Worm (Caenorhabditis elegans) whole organism, young adult: ENCODE measurements around the gene EEED8.3.
A peak's percentile ranks its signal among the peaks of the same experiment; 100 is the strongest.

Experiments used
- C06A6.2 ChIP-seq: fragments of 200-800 bp; sonication (Bioruptor generic); conservative IDR thresholded peaks from 2 replicates; pipeline ENCODE4 v1.3.6; 2022; ENCODE audit warnings: missing genetic modification characterization, missing compliant biosample characterization
- F49E8.2 ChIP-seq: sonication (generic microtip); optimal IDR thresholded peaks from 3 replicates; lab custom pipeline; 2017; ENCODE audit warnings: missing genetic modification characterization, mild to moderate bottlenecking, missing compliant biosample characterization, antibody characterized with exemption, moderate library complexity; ENCODE audit not compliant: insufficient read depth
- F55B11.4 ChIP-seq: sonication (generic microtip); optimal IDR thresholded peaks from 2 replicates; lab custom pipeline; 2016; ENCODE audit warnings: missing compliant biosample characterization, missing genetic modification characterization, borderline replicate concordance; ENCODE audit not compliant: insufficient read depth
- F57C9.4 ChIP-seq: sonication (generic microtip); optimal IDR thresholded peaks from 2 replicates; lab custom pipeline; 2017; ENCODE audit warnings: mild to moderate bottlenecking, missing genetic modification characterization, missing compliant biosample characterization
- Y53F4B.3 ChIP-seq: fragments of 200-800 bp; sonication (Bioruptor generic); IDR thresholded peaks from 2 replicates; pipeline ENCODE4 v1.3.6; 2022; ENCODE audit warnings: missing genetic modification reagents, missing genetic modification characterization, missing compliant biosample characterization
- Y53G8AR.9 ChIP-seq: fragments of 200-800 bp; sonication (Bioruptor generic); conservative IDR thresholded peaks from 2 replicates; pipeline ENCODE4 v1.3.6; 2022; ENCODE audit warnings: missing genetic modification reagents, missing genetic modification characterization, missing compliant biosample characterization
- Y56A3A.18 ChIP-seq: fragments of 200-800 bp; sonication (Bioruptor generic); IDR thresholded peaks from 2 replicates; pipeline ENCODE4 v1.3.6; 2022; ENCODE audit warnings: missing genetic modification reagents, missing genetic modification characterization, missing compliant biosample characterization
- Y79H2A.3 ChIP-seq: fragments of 200-800 bp; sonication (Bioruptor generic); conservative IDR thresholded peaks from 2 replicates; pipeline ENCODE4 v1.3.6; 2022; ENCODE audit warnings: missing genetic modification reagents, missing genetic modification characterization, missing compliant biosample characterization
- Y95B8A.8 ChIP-seq: fragments of 200-800 bp; sonication (Bioruptor generic); IDR thresholded peaks from 2 replicates; pipeline ENCODE4 v1.3.6; 2022; ENCODE audit warnings: missing genetic modification reagents, missing genetic modification characterization, missing compliant biosample characterization
- bed-1 ChIP-seq: fragments of 200-800 bp; sonication (Bioruptor generic); IDR thresholded peaks from 2 replicates; pipeline ENCODE4 v1.3.6; 2022; ENCODE audit warnings: missing genetic modification reagents, missing genetic modification characterization, missing compliant biosample characterization
- cebp-2 ChIP-seq: fragments of 200-800 bp; sonication (Bioruptor generic); IDR thresholded peaks from 2 replicates; pipeline ENCODE4 v1.3.6; 2022; ENCODE audit warnings: missing genetic modification characterization, missing compliant biosample characterization
- ceh-27 ChIP-seq: fragments of 200-800 bp; sonication (Bioruptor generic); optimal IDR thresholded peaks from 2 replicates; lab custom pipeline; 2018; ENCODE audit warnings: mild to moderate bottlenecking, missing genetic modification characterization, moderate library complexity, missing compliant biosample characterization
- ceh-40 ChIP-seq: fragments of 200-800 bp; sonication (Bioruptor generic); IDR thresholded peaks from 2 replicates; pipeline ENCODE4 v1.3.6; 2022; ENCODE audit warnings: missing genetic modification characterization, missing compliant biosample characterization
- ceh-79 ChIP-seq: sonication (generic microtip); optimal IDR thresholded peaks from 2 replicates; lab custom pipeline; 2017; ENCODE audit warnings: mild to moderate bottlenecking, missing genetic modification characterization, missing compliant biosample characterization
- ceh-91 ChIP-seq: fragments of 200-800 bp; sonication (Bioruptor generic); IDR thresholded peaks from 2 replicates; pipeline ENCODE4 v1.3.6; 2022; ENCODE audit warnings: missing genetic modification reagents, missing genetic modification characterization, missing compliant biosample characterization
- dpl-1 ChIP-seq: fragments of 150-350 bp; optimal IDR thresholded peaks from 2 replicates; lab custom pipeline; 2014; ENCODE audit warnings: missing biosample characterization, missing genetic modification reagents, missing genetic modification characterization
- egl-44 ChIP-seq: fragments of 200-800 bp; sonication (Bioruptor generic); IDR thresholded peaks from 2 replicates; pipeline ENCODE4 v1.3.6; 2022; ENCODE audit warnings: missing genetic modification reagents, missing genetic modification characterization, missing compliant biosample characterization
- him-1 ChIP-seq: sonication (generic microtip); optimal IDR thresholded peaks from 2 replicates; lab custom pipeline; 2016; ENCODE audit warnings: missing genotype, missing genetic modification reagents, missing genetic modification characterization, missing compliant biosample characterization
- hlh-26 ChIP-seq: fragments of 200-800 bp; sonication (Bioruptor generic); conservative IDR thresholded peaks from 2 replicates; pipeline ENCODE4 v1.3.6; 2022; ENCODE audit warnings: missing genetic modification reagents, missing genetic modification characterization, missing compliant biosample characterization
- hmg-20 ChIP-seq: fragments of 200-800 bp; sonication (Bioruptor generic); IDR thresholded peaks from 2 replicates; pipeline ENCODE4 v1.3.6; 2022; ENCODE audit warnings: missing genetic modification reagents, missing genetic modification characterization, missing compliant biosample characterization
- hsf-1 ChIP-seq: fragments of 200-800 bp; sonication (Bioruptor generic); IDR thresholded peaks from 2 replicates; pipeline ENCODE4 v1.3.6; 2022; ENCODE audit warnings: missing genetic modification reagents, missing genetic modification characterization, missing compliant biosample characterization
- let-607 ChIP-seq, 2 experiments: fragments of 200-800 bp in 1 of 2; sonication (Bioruptor generic) in 1 of 2; sonication (generic microtip) in 1 of 2; optimal IDR thresholded peaks; 2 replicates each; lab custom pipeline; 2016 to 2018; ENCODE audit warnings: mild to moderate bottlenecking in 2 of 2, missing compliant biosample characterization in 2 of 2, missing genetic modification characterization in 2 of 2, moderate library complexity in 2 of 2, missing genotype in 1 of 2
- lin-35 ChIP-seq, 3 experiments: fragments of 150-350 bp in 2 of 3; sonication (generic microtip) in 1 of 3; optimal IDR thresholded peaks; 2 replicates each; lab custom pipeline; 2014 to 2018; ENCODE audit warnings: missing biosample characterization in 3 of 3, missing genetic modification characterization in 3 of 3, missing genetic modification reagents in 3 of 3
- lsl-1 ChIP-seq: fragments of 200-800 bp; sonication (Bioruptor generic); optimal IDR thresholded peaks from 2 replicates; lab custom pipeline; 2018; ENCODE audit warnings: mild to moderate bottlenecking, missing genetic modification characterization, moderate library complexity, missing compliant biosample characterization
- madf-6 ChIP-seq: fragments of 200-800 bp; sonication (Bioruptor generic); IDR thresholded peaks from 2 replicates; pipeline ENCODE4 v1.3.6; 2022; ENCODE audit warnings: missing genetic modification reagents, missing genetic modification characterization, missing compliant biosample characterization
- madf-8 ChIP-seq: fragments of 200-800 bp; sonication (Bioruptor generic); conservative IDR thresholded peaks from 2 replicates; pipeline ENCODE4 v1.3.6; 2022; ENCODE audit warnings: missing genetic modification reagents, missing genetic modification characterization, missing compliant biosample characterization
- mcd-1 ChIP-seq: fragments of 200-800 bp; sonication (Bioruptor generic); IDR thresholded peaks from 2 replicates; pipeline ENCODE4 v1.3.6; 2022; ENCODE audit warnings: missing genetic modification reagents, missing genetic modification characterization, missing compliant biosample characterization
- mel-28 ChIP-seq: sonication (generic microtip); optimal IDR thresholded peaks from 2 replicates; lab custom pipeline; 2016; ENCODE audit warnings: borderline replicate concordance, mild to moderate bottlenecking, missing genetic modification characterization, missing compliant biosample characterization
- nfya-1 ChIP-seq: sonication (generic microtip); optimal IDR thresholded peaks from 2 replicates; lab custom pipeline; 2017; ENCODE audit warnings: antibody characterized with exemption, missing compliant biosample characterization, missing genetic modification characterization, borderline replicate concordance; ENCODE audit not compliant: insufficient read depth
- nfya-2 ChIP-seq: fragments of 200-800 bp; sonication (Bioruptor generic); IDR thresholded peaks from 2 replicates; pipeline ENCODE4 v1.3.6; 2022; ENCODE audit warnings: missing genetic modification reagents, missing genetic modification characterization, missing compliant biosample characterization
- nhr-90 ChIP-seq: sonication (generic microtip); optimal IDR thresholded peaks from 2 replicates; lab custom pipeline; 2016; ENCODE audit warnings: missing genotype, mild to moderate bottlenecking, missing genetic modification characterization, missing compliant biosample characterization
- pha-4 ChIP-seq: fragments of 150-350 bp; sonication (generic microtip); optimal IDR thresholded peaks from 2 replicates; lab custom pipeline; 2014; ENCODE audit warnings: missing biosample characterization, missing genetic modification reagents, missing genetic modification characterization
- repo-1 ChIP-seq: sonication (generic microtip); optimal IDR thresholded peaks from 2 replicates; lab custom pipeline; 2017; ENCODE audit warnings: mild to moderate bottlenecking, missing genetic modification characterization, missing compliant biosample characterization
- snpc-1.1 ChIP-seq: sonication (generic microtip); optimal IDR thresholded peaks from 2 replicates; lab custom pipeline; 2017; ENCODE audit warnings: missing genetic modification characterization, mild to moderate bottlenecking, missing compliant biosample characterization, antibody characterized with exemption, moderate library complexity, missing genotype, missing genetic modification reagents; ENCODE audit not compliant: insufficient read depth
- snpc-3.4 ChIP-seq: sonication (generic microtip); optimal IDR thresholded peaks from 2 replicates; lab custom pipeline; 2017; ENCODE audit warnings: missing genetic modification characterization, mild to moderate bottlenecking, missing compliant biosample characterization, antibody characterized with exemption, moderate library complexity, missing genotype, missing genetic modification reagents
- somi-1 ChIP-seq: fragments of 200-800 bp; sonication (Bioruptor generic); optimal IDR thresholded peaks from 2 replicates; lab custom pipeline; 2018; ENCODE audit warnings: mild to moderate bottlenecking, missing genetic modification characterization, missing compliant biosample characterization
- tbx-9 ChIP-seq: sonication (generic microtip); optimal IDR thresholded peaks from 2 replicates; lab custom pipeline; 2016; ENCODE audit warnings: borderline replicate concordance, missing genetic modification characterization, inconsistent platforms, missing compliant biosample characterization
- zim-3 ChIP-seq: sonication (generic microtip); optimal IDR thresholded peaks from 2 replicates; lab custom pipeline; 2017; ENCODE audit warnings: mild to moderate bottlenecking, missing genetic modification characterization, moderate library complexity, missing compliant biosample characterization
- ztf-25 ChIP-seq: fragments of 200-800 bp; sonication (Bioruptor generic); IDR thresholded peaks from 2 replicates; pipeline ENCODE4 v1.3.6; 2022; ENCODE audit warnings: missing genetic modification reagents, missing genetic modification characterization, missing compliant biosample characterization
- ztf-26 ChIP-seq: sonication (generic microtip); optimal IDR thresholded peaks from 2 replicates; lab custom pipeline; 2017; ENCODE audit warnings: missing genetic modification characterization, missing compliant biosample characterization
- ztf-3 ChIP-seq: fragments of 200-800 bp; sonication (Bioruptor generic); optimal IDR thresholded peaks from 2 replicates; lab custom pipeline; 2018; ENCODE audit warnings: mild to moderate bottlenecking, missing genetic modification characterization, missing compliant biosample characterization

Gene EEED8.3

ce11 chrII:5449620-5450019 lies 35.5 kb downstream of the EEED8.3 start:
- no peak for TF ChIP-seq Y53F4B.3 (GFP tag; lab: Robert Waterston, UW)
- TF ChIP-seq Y95B8A.8 (GFP tag; lab: Robert Waterston, UW), result no peak
- no peak for TF ChIP-seq hmg-20
- no peak for TF ChIP-seq Y53G8AR.9 (GFP tag; lab: Robert Waterston, UW)
- TF ChIP-seq nfya-1, result no peak
- no peak for TF ChIP-seq repo-1 (tag; lab: Kevin White, UChicago)
- TF ChIP-seq cebp-2 (GFP tag; lab: Robert Waterston, UW), result no peak
- TF ChIP-seq, all 124 proteins: peak for 0

ce11 chrII:5451278-5451677 lies 37.2 kb downstream of the EEED8.3 start:
- TF ChIP-seq lsl-1 (no peak), Y79H2A.3 (GFP tag; lab: Robert Waterston, UW) (no peak), ztf-25 (GFP tag; lab: Robert Waterston, UW) (no peak), mel-28 (tag; lab: Kevin White, UChicago) (no peak), repo-1 (tag; lab: Kevin White, UChicago) (no peak), ztf-26 (tag; lab: Kevin White, UChicago) (no peak)

ce11 chrII:5453547-5453946 lies 39.5 kb downstream of the EEED8.3 start, which contains the start of gene dhs-5:
Gene dhs-5 (plus strand): TSS chrII:5453847.
- TF ChIP-seq dpl-1 (GFP tag; lab: Kevin White, UChicago), result no peak
- TF ChIP-seq nfya-2 (GFP tag; lab: Robert Waterston, UW), result no peak
- TF ChIP-seq F49E8.2 (tag; lab: Kevin White, UChicago), result no peak
- TF ChIP-seq hlh-26 (GFP tag; lab: Robert Waterston, UW), result no peak
- no peak for TF ChIP-seq Y53G8AR.9 (GFP tag; lab: Robert Waterston, UW)

ce11 chrII:5455650-5456355 lies 41.7 kb downstream of the EEED8.3 start, which contains the start of gene daz-1:
Gene daz-1 (plus strand): TSS chrII:5456305.
- no peak for TF ChIP-seq zim-3 (tag; lab: Kevin White, UChicago)
- TF ChIP-seq Y95B8A.8 (GFP tag; lab: Robert Waterston, UW), result no peak
- peak; percentile 68 for TF ChIP-seq madf-8
- TF ChIP-seq hsf-1 (GFP tag; lab: Robert Waterston, UW), result no peak
- no peak for TF ChIP-seq C06A6.2 (GFP tag; lab: Robert Waterston, UW)
- TF ChIP-seq ceh-79 (tag; lab: Kevin White, UChicago), result no peak
- no peak for TF ChIP-seq mcd-1 (GFP tag; lab: Robert Waterston, UW)
- no peak for TF ChIP-seq hmg-20
- no peak for TF ChIP-seq pha-4 (tag; lab: Kevin White, UChicago)
- no peak for TF ChIP-seq egl-44 (GFP tag; lab: Robert Waterston, UW)
- no peak for TF ChIP-seq F55B11.4 (tag; lab: Kevin White, UChicago)
- TF ChIP-seq ztf-3, result no peak
- TF ChIP-seq snpc-3.4 (tag; lab: Kevin White, UChicago), result peak; percentile 41
- no peak for TF ChIP-seq let-607 (tag; optimal IDR thresholded peaks at IDR 0.05; lab: Kevin White, UChicago)
- no peak for TF ChIP-seq bed-1 (GFP tag; lab: Robert Waterston, UW)
- TF ChIP-seq ceh-91 (GFP tag; lab: Robert Waterston, UW), result no peak
- TF ChIP-seq snpc-1.1 (tag; lab: Kevin White, UChicago), result no peak
- TF ChIP-seq madf-6 (GFP tag; lab: Robert Waterston, UW), result peak; percentile 87
- TF ChIP-seq Y56A3A.18 (GFP tag; lab: Robert Waterston, UW), result no peak
- no peak for TF ChIP-seq F57C9.4
- no peak for TF ChIP-seq somi-1 (GFP tag; lab: Kevin White, UChicago)
- no peak for TF ChIP-seq nhr-90
- TF ChIP-seq lin-35 (GFP tag; optimal IDR thresholded peaks at IDR 0.05; lab: Kevin White, UChicago), result peak in 2 of 3 experiments; percentile 34 to 52
- TF ChIP-seq ceh-27 (GFP tag; lab: Kevin White, UChicago), result no peak
- no peak for TF ChIP-seq tbx-9
- TF ChIP-seq F49E8.2 (tag; lab: Kevin White, UChicago), result peak; percentile 40
- TF ChIP-seq him-1 (tag; lab: Kevin White, UChicago), result peak; percentile 53
- no peak for TF ChIP-seq ceh-40 (GFP tag; lab: Robert Waterston, UW)
